Worm (Caenorhabditis elegans): ENCODE measurements around the gene T27F7.12.

T27F7.12 gene

DNA sequence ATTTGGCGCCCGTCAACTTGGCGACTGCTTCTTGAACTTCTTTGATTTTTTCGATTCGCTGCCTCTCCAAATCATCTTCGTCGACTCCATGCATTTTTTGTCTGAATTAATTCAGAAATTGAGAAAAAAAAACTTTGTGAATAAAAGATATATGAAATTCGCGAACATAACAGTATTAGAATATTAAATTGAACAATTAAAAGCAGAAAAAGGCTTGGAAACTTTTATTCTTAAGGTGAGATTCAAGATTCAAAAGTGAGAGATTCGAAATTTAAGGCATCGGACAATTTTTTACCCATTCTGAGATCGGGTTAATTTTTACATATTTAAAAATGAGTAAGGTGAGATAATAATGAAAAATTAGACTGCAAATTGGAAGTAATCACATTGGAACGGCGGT lies 44.0 kb downstream of the T27F7.12 start, which contains the start of gene F33G12.3:
TSS of gene F33G12.3 (minus strand) at position 101 of the 400 bp plus-strand sequence.
- TF ChIP-seq ceh-9 (tag; optimal IDR thresholded peaks at IDR 0.05) (no peak), sea-2 (GFP tag; optimal IDR thresholded peaks at IDR 0.05) (no peak), zag-1 (tag; optimal IDR thresholded peaks at IDR 0.05) (no peak)

DNA sequence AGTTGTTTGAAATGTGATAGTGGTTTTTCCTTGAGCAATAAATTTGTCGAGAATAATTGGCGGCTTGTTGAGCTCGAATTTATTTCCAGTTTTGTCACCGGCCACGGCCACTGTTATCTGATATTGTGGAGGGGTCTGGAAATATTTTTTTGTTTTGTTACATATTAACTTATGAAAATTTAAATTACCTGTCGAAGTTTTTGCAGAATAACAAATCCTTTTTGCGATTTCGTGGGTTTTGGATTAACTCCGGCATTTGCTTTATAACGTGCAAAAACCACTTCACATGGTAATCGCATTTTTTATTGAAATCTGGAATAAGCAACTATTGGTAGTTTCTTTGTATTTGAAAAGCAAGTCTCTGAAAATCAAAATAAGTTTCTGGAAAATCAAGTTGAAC lies 46.2 kb downstream of the T27F7.12 start, which contains the start of gene lrr-1:
TSS of gene lrr-1 (minus strand) at position 312 of the 400 bp plus-strand sequence.
- TF ChIP-seq elt-3 (tag; optimal IDR thresholded peaks at IDR 0.05) (no peak), hmg-11 (tag; optimal IDR thresholded peaks at IDR 0.05) (no peak), mml-1 (tag; optimal IDR thresholded peaks at IDR 0.05) (no peak), elt-2 (tag; optimal IDR thresholded peaks at IDR 0.05) (peak; percentile 32), R02D3.7 (tag; optimal IDR thresholded peaks at IDR 0.05) (no peak), daf-12 (tag; optimal IDR thresholded peaks at IDR 0.05) (no peak), nhr-43 (tag; optimal IDR thresholded peaks at IDR 0.05; ENCODE audit: poor library complexity, severe bottlenecking) (no peak), egl-5 (tag; optimal IDR thresholded peaks at IDR 0.05) (no peak), nhr-77 (tag; optimal IDR thresholded peaks at IDR 0.05) (peak; percentile 12)

DNA sequence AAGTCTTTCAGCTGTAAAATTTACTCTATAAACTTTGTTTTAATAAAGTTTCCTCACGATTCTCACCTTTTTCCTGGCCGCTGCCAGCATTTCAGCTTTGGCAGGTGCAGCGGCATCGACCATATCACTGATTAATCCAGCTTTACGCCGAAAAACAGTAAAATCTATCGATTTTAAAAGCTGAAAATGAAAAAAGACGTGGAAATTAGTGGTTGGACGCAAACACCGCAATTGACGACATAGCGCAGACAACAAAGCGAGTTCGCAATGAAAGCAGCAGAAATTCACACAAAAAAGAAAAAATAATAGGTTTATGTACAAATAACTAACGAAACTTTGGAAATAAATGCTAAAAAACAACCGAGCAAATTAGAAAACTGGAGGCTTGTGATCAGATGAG lies 50.0 kb downstream of the T27F7.12 start, which contains the start of gene golg-2:
TSS of gene golg-2 (minus strand) at position 180 of the 400 bp plus-strand sequence.
- TF ChIP-seq pha-4 (tag; optimal IDR thresholded peaks at IDR 0.05) (peak; percentile 37), elt-3 (tag; optimal IDR thresholded peaks at IDR 0.05) (no peak), elt-2 (tag; optimal IDR thresholded peaks at IDR 0.05) (peak; percentile 48), zag-1 (tag; optimal IDR thresholded peaks at IDR 0.05) (no peak), nhr-23 (tag; optimal IDR thresholded peaks at IDR 0.05) (no peak), ZK546.5 (tag; optimal IDR thresholded peaks at IDR 0.05) (no peak), hmg-11 (tag; optimal IDR thresholded peaks at IDR 0.05) (peak; percentile 20), snpc-4 (tag; optimal IDR thresholded peaks at IDR 0.05) (no peak), nfya-1 (tag; optimal IDR thresholded peaks at IDR 0.05; ENCODE audit: insufficient read depth) (peak; percentile 17), elt-1 (tag; optimal IDR thresholded peaks at IDR 0.05) (no peak), fos-1 (tag; optimal IDR thresholded peaks at IDR 0.05) (no peak), ama-1 (optimal IDR thresholded peaks at IDR 0.05) (peak; percentile 47), lin-39 (tag; optimal IDR thresholded peaks at IDR 0.05) (no peak), tbx-2 (tag; optimal IDR thresholded peaks at IDR 0.05) (no peak), egl-5 (tag; optimal IDR thresholded peaks at IDR 0.05) (no peak)
